Worm (Caenorhabditis elegans): ENCODE results near the gene cdk-11.2.
A peak's percentile ranks its signal among the peaks of the same experiment; 100 is the strongest.

cdk-11.2 gene

DNA sequence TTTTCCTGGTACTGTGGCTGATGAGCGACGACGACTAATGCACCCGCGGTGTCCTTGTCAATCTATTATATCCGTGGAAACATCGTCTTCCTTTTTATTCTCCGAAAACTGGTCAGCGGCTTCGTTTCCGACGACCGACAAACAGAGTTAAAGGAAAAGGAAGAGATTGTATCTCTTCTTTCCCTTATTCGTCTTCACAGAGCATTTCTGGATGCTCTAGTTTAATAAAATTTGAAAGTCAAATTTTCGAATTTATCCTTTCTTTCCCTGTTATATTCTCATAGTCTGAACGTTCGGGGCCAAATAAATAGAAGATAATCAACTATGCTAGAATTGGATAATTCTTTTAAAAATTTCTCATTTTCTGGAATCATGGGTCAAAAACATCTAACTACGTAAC, 26.8 kb downstream of the cdk-11.2 start:
- TF ChIP-seq nhr-237 (tag; optimal IDR thresholded peaks at IDR 0.05) (no peak), R02D3.7 (tag; optimal IDR thresholded peaks at IDR 0.05) (no peak), snpc-4 (tag; optimal IDR thresholded peaks at IDR 0.05) (no peak), nhr-11 (tag; optimal IDR thresholded peaks at IDR 0.05) (no peak), nhr-129 (tag; optimal IDR thresholded peaks at IDR 0.05) (no peak), ztf-11 (tag; optimal IDR thresholded peaks at IDR 0.05) (no peak), unc-62 (GFP tag; optimal IDR thresholded peaks at IDR 0.05) (no peak), sma-9 (GFP tag; optimal IDR thresholded peaks at IDR 0.05) (no peak), sma-9 (tag; optimal IDR thresholded peaks at IDR 0.05) (no peak), mbf-1 (tag; optimal IDR thresholded peaks at IDR 0.05) (no peak)

DNA sequence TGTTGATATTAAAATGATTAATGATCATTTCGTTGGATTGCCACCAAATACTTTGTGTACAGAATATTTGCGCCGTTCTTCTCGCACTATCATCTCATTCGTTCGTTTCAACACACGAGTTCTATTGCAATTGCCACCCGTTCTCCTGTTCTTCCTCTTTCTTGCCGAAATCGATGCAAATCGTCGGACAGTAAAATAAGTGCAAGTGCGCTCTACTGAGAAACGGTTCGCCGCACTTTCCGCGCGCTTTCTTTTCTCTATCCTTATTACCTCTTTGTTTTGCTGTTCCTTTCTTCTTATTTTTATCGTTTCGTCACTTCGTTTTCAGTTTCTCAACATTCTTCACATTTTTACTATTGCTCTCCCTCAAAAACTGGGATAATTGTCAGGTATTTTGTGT, 28.4 kb downstream of the cdk-11.2 start:
- TF ChIP-seq nhr-21 (tag; optimal IDR thresholded peaks at IDR 0.05) (peak; percentile 64), lsy-2 (tag; optimal IDR thresholded peaks at IDR 0.05) (peak in 1 of 2 experiments; percentile 28), blmp-1 (tag; optimal IDR thresholded peaks at IDR 0.05; ENCODE audit: insufficient read depth) (peak; percentile 70), sma-3 (GFP tag; optimal IDR thresholded peaks at IDR 0.05) (peak; percentile 57), C34F6.9 (tag; optimal IDR thresholded peaks at IDR 0.05) (no peak), R02D3.7 (tag; optimal IDR thresholded peaks at IDR 0.05) (no peak), ceh-16 (tag; optimal IDR thresholded peaks at IDR 0.05) (peak; percentile 40), fos-1 (tag; optimal IDR thresholded peaks at IDR 0.05) (peak; percentile 12), sem-4 (tag; optimal IDR thresholded peaks at IDR 0.05) (peak; percentile 54), nhr-25 (tag; optimal IDR thresholded peaks at IDR 0.05) (peak; percentile 49)

DNA sequence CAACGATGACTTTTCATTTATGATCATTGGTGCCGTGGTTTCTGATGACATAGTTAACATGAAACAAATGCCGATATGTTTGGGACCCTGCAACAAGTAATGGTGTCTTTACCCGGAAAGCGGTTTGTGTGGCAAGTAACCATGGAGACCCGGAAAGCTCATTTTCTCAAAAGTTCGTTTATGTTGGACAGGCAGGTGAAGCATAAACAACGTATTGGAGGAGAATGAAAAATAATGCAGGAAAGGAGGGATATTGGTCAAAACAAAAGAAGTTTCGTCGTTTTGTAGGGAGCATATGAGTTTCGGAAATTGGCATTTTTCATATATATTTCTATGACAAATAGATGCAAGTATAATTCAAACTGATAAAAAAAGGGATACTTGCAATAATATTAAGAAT, 33.2 kb downstream of the cdk-11.2 start, which contains the start of gene dyf-6:
Gene dyf-6 (minus strand): TSS at position 101 of the 400 bp plus-strand sequence.
- TF ChIP-seq fos-1 (tag; optimal IDR thresholded peaks at IDR 0.05) (no peak), crh-2 (tag; optimal IDR thresholded peaks at IDR 0.05) (no peak), ama-1 (optimal IDR thresholded peaks at IDR 0.05) (no peak), lin-13 (GFP tag; optimal IDR thresholded peaks at IDR 0.05) (no peak), nhr-129 (tag; optimal IDR thresholded peaks at IDR 0.05) (no peak), ztf-11 (tag; optimal IDR thresholded peaks at IDR 0.05) (no peak), elt-1 (tag; optimal IDR thresholded peaks at IDR 0.05) (no peak), mab-5 (tag; optimal IDR thresholded peaks at IDR 0.05) (no peak), nhr-10 (tag; optimal IDR thresholded peaks at IDR 0.05) (no peak), nhr-23 (tag; optimal IDR thresholded peaks at IDR 0.05) (no peak), ztf-1 (GFP tag; conservative IDR thresholded peaks at IDR 0.05) (no peak), sma-9 (GFP tag; optimal IDR thresholded peaks at IDR 0.05) (no peak), sma-9 (tag; optimal IDR thresholded peaks at IDR 0.05) (no peak), F13H6.1 (tag; optimal IDR thresholded peaks at IDR 0.05) (no peak), R02D3.7 (tag; optimal IDR thresholded peaks at IDR 0.05) (no peak), snpc-4 (tag; optimal IDR thresholded peaks at IDR 0.05) (no peak), elt-3 (tag; optimal IDR thresholded peaks at IDR 0.05) (no peak), lin-39 (tag; optimal IDR thresholded peaks at IDR 0.05) (no peak), ceh-16 (tag; optimal IDR thresholded peaks at IDR 0.05) (no peak), dmd-4 (tag; optimal IDR thresholded peaks at IDR 0.05) (no peak)

DNA sequence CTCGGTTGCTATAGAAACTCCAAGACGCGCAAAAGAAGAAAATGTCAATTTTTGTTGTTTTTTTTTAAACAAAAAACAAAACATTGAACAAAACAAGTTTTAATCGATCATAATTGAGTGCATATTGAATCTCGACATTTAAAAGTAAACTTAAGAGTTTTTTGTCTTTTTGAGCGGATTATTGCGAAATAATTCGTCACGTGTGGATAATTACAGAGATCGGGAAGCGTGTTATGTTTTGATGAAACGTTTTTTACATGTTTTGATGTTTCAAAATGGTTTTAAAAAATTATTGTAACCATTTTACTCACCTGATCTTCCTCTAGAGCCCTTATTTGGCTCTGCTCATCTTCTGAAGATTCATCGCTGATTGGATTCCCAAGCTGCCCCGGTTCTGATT, 33.6 kb downstream of the cdk-11.2 start:
- no peak for TF ChIP-seq mab-5 (tag; optimal IDR thresholded peaks at IDR 0.05)
- TF ChIP-seq nhr-12 (tag; optimal IDR thresholded peaks at IDR 0.05): no peak
- no peak for TF ChIP-seq sem-4 (tag; optimal IDR thresholded peaks at IDR 0.05)
- no peak for TF ChIP-seq nhr-10 (tag; optimal IDR thresholded peaks at IDR 0.05)
- no peak for TF ChIP-seq unc-39 (tag; optimal IDR thresholded peaks at IDR 0.05)
- no peak for TF ChIP-seq nhr-23 (tag; optimal IDR thresholded peaks at IDR 0.05)
- no peak for TF ChIP-seq blmp-1 (tag; optimal IDR thresholded peaks at IDR 0.05; ENCODE audit: insufficient read depth)
- TF ChIP-seq egl-27 (tag; optimal IDR thresholded peaks at IDR 0.05): no peak
- no peak for TF ChIP-seq ztf-11 (tag; optimal IDR thresholded peaks at IDR 0.05)
- TF ChIP-seq sma-9 (GFP tag; optimal IDR thresholded peaks at IDR 0.05): peak; percentile 13
- TF ChIP-seq sma-9 (tag; optimal IDR thresholded peaks at IDR 0.05): no peak
- TF ChIP-seq lsy-2 (tag; optimal IDR thresholded peaks at IDR 0.05): no peak
- TF ChIP-seq elt-3 (tag; optimal IDR thresholded peaks at IDR 0.05): no peak
- TF ChIP-seq C34F6.9 (tag; optimal IDR thresholded peaks at IDR 0.05): peak; percentile 18
- TF ChIP-seq lin-11 (tag; optimal IDR thresholded peaks at IDR 0.05): no peak
- TF ChIP-seq nhr-237 (tag; optimal IDR thresholded peaks at IDR 0.05): no peak

DNA sequence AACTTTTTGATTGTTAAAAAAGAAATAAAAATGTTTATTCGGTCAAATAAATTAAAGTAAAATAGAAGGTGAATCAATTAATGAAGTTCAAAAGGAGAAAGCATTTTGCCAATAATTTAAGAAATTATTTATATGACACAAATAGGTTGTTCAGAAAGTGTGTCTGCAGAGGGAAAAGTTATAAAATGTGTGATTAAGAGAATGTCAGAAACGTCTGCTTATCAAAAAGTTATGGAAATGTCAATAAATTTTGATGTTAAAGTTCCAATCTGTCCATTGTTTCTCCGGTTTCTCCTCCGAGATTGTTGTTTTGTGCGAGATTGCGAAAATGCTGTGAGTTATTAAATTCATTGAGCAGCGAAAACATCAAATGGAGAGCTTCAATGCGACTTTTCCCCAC, 39.9 kb downstream of the cdk-11.2 start, which contains the start of gene rme-4:
Gene rme-4 (minus strand): TSS at position 168 of the 400 bp plus-strand sequence.
- TF ChIP-seq nhr-237 (tag; optimal IDR thresholded peaks at IDR 0.05) (no peak), fos-1 (tag; optimal IDR thresholded peaks at IDR 0.05) (peak; percentile 45)

Measured in whole organism, L2 larva.